Fruit fly (Drosophila melanogaster) whole organism, embryonic: ENCODE data around the gene dre4.
A peak's percentile ranks its signal among the peaks of the same experiment; 100 is the strongest.

Source experiments
- B-H1 ChIP-seq: fragments of 200-800 bp; sonication (Bioruptor generic); IDR thresholded peaks from 3 replicates; pipeline ENCODE4 v1.3.6; 2022; ENCODE audit warnings: missing biosample characterization, missing genetic modification characterization
- CG1024 ChIP-seq: fragments of 200-800 bp; sonication (Bioruptor generic); IDR thresholded peaks from 2 replicates; pipeline ENCODE4 v1.3.6; 2022; ENCODE audit warnings: missing biosample characterization, missing genetic modification characterization
- CG10267 ChIP-seq: fragments of 200-800 bp; sonication (Bioruptor generic); optimal IDR thresholded peaks from 2 replicates; lab custom pipeline; 2018; ENCODE audit warnings: missing biosample characterization, mild to moderate bottlenecking, missing genetic modification characterization, moderate library complexity
- CG11504 ChIP-seq: fragments of 200-800 bp; sonication (Bioruptor generic); optimal IDR thresholded peaks from 3 replicates; lab custom pipeline; 2019; ENCODE audit warnings: missing biosample characterization, mild to moderate bottlenecking, missing genetic modification characterization, moderate library complexity
- CG11695 ChIP-seq: fragments of 200-800 bp; sonication (Bioruptor generic); IDR thresholded peaks from 3 replicates; pipeline ENCODE4 v1.3.6; 2022; ENCODE audit warnings: missing biosample characterization, missing genetic modification characterization
- CG12071 ChIP-seq: fragments of 200-800 bp; sonication (Bioruptor generic); optimal IDR thresholded peaks from 3 replicates; lab custom pipeline; 2018; ENCODE audit warnings: missing biosample characterization, mild to moderate bottlenecking, missing genetic modification characterization
- CG12769 ChIP-seq: fragments of 200-800 bp; sonication (Bioruptor generic); optimal IDR thresholded peaks from 2 replicates; lab custom pipeline; 2019; ENCODE audit warnings: missing biosample characterization, mild to moderate bottlenecking, missing genetic modification characterization, moderate library complexity
- CG15269 ChIP-seq: fragments of 200-800 bp; sonication (Bioruptor generic); optimal IDR thresholded peaks from 2 replicates; lab custom pipeline; 2018; ENCODE audit warnings: missing biosample characterization, mild to moderate bottlenecking, missing genetic modification characterization, moderate library complexity
- CG16813 ChIP-seq: fragments of 200-800 bp; sonication (Bioruptor generic); IDR thresholded peaks from 3 replicates; pipeline ENCODE4 v1.3.6; 2022; ENCODE audit warnings: missing biosample characterization, missing genetic modification characterization; ENCODE audit not compliant: partially characterized antibody
- CG17568 ChIP-seq: fragments of 200-800 bp; sonication (Bioruptor generic); optimal IDR thresholded peaks from 2 replicates; lab custom pipeline; 2018; ENCODE audit warnings: missing biosample characterization, mild to moderate bottlenecking, missing genetic modification characterization, moderate library complexity
- CG17612 ChIP-seq: fragments of 200-800 bp; sonication (Bioruptor generic); IDR thresholded peaks from 2 replicates; pipeline ENCODE4 v1.3.6; 2022; ENCODE audit warnings: missing biosample characterization, missing genetic modification characterization
- CG18262 ChIP-seq: fragments of 200-800 bp; optimal IDR thresholded peaks from 3 replicates; lab custom pipeline; 2019; ENCODE audit warnings: missing biosample characterization, mild to moderate bottlenecking, missing genetic modification characterization, moderate library complexity
- CG18476 ChIP-seq: fragments of 200-800 bp; sonication (Bioruptor generic); optimal IDR thresholded peaks from 2 replicates; lab custom pipeline; 2016; ENCODE audit warnings: missing biosample characterization, mild to moderate bottlenecking, missing genetic modification characterization
- CG2120 ChIP-seq: fragments of 200-800 bp; sonication (Bioruptor generic); optimal IDR thresholded peaks from 3 replicates; lab custom pipeline; 2016; ENCODE audit warnings: missing biosample characterization, missing genetic modification characterization
- CG3065 ChIP-seq: fragments of 200-800 bp; sonication (Bioruptor generic); optimal IDR thresholded peaks from 2 replicates; lab custom pipeline; 2016; ENCODE audit warnings: missing biosample characterization, missing genetic modification characterization
- CG4360 ChIP-seq: fragments of 200-800 bp; sonication (Bioruptor generic); IDR thresholded peaks from 2 replicates; pipeline ENCODE4 v1.3.6; 2022; ENCODE audit warnings: missing biosample characterization, missing genetic modification characterization
- CG6683 ChIP-seq: fragments of 200-800 bp; sonication (Bioruptor generic); optimal IDR thresholded peaks from 2 replicates; lab custom pipeline; 2017; ENCODE audit warnings: missing biosample characterization, mild to moderate bottlenecking, missing genetic modification characterization, missing genetic modification reagents
- CG8359 ChIP-seq: fragments of 200-800 bp; sonication (Bioruptor generic); optimal IDR thresholded peaks from 2 replicates; lab custom pipeline; 2017; ENCODE audit warnings: missing biosample characterization, mild to moderate bottlenecking, missing genetic modification characterization, borderline replicate concordance
- CG9797 ChIP-seq: fragments of 200-800 bp; sonication (Bioruptor generic); optimal IDR thresholded peaks from 3 replicates; lab custom pipeline; 2018; ENCODE audit warnings: missing biosample characterization, mild to moderate bottlenecking, missing genetic modification characterization
- CHES-1-like ChIP-seq: fragments of 200-800 bp; sonication (Bioruptor generic); optimal IDR thresholded peaks from 2 replicates; lab custom pipeline; 2016; ENCODE audit warnings: missing biosample characterization, missing genetic modification characterization
- Camta ChIP-seq: fragments of 200-800 bp; sonication (Bioruptor generic); optimal IDR thresholded peaks from 2 replicates; lab custom pipeline; 2016; ENCODE audit warnings: missing biosample characterization, missing genetic modification characterization
- CoRest ChIP-seq: fragments of 200-800 bp; sonication (Bioruptor generic); optimal IDR thresholded peaks from 3 replicates; lab custom pipeline; 2018; ENCODE audit warnings: missing biosample characterization, mild to moderate bottlenecking, missing genetic modification characterization, moderate library complexity
- CrebB ChIP-seq: fragments of 200-800 bp; sonication (Bioruptor generic); optimal IDR thresholded peaks from 3 replicates; lab custom pipeline; 2018; ENCODE audit warnings: missing biosample characterization, mild to moderate bottlenecking, missing genetic modification characterization
- Dfd ChIP-seq, 2 experiments: fragments of >200 bp; optimal IDR thresholded peaks; 2 replicates each; lab custom pipeline; 2017; ENCODE audit warnings: missing biosample characterization in 2 of 2, missing genetic modification characterization in 2 of 2
- Doc2 ChIP-seq: fragments of 200-800 bp; sonication (Bioruptor generic); IDR thresholded peaks from 2 replicates; pipeline ENCODE4 v1.3.6; 2022; ENCODE audit warnings: missing biosample characterization, missing genetic modification characterization
- Hmr ChIP-seq: fragments of 200-800 bp; sonication (Bioruptor generic); optimal IDR thresholded peaks from 3 replicates; lab custom pipeline; 2017; ENCODE audit warnings: mild to moderate bottlenecking, missing biosample characterization, missing genetic modification reagents, missing genetic modification characterization
- Sox100B ChIP-seq: fragments of 200-800 bp; sonication (Bioruptor generic); optimal IDR thresholded peaks from 3 replicates; lab custom pipeline; 2018; ENCODE audit warnings: missing biosample characterization, mild to moderate bottlenecking, missing genetic modification characterization
- al ChIP-seq: fragments of 200-800 bp; sonication (Bioruptor generic); IDR thresholded peaks from 2 replicates; pipeline ENCODE4 v1.3.6; 2022; ENCODE audit warnings: missing biosample characterization, missing genetic modification characterization
- br ChIP-seq: fragments of >200 bp; optimal IDR thresholded peaks from 2 replicates; lab custom pipeline; 2017
- chinmo ChIP-seq: fragments of 200-800 bp; sonication (Bioruptor generic); IDR thresholded peaks from 4 replicates; pipeline ENCODE4 v1.3.6; 2022; ENCODE audit warnings: missing biosample characterization, missing genetic modification characterization; ENCODE audit not compliant: partially characterized antibody
- ci ChIP-seq: fragments of 200-800 bp; sonication (Bioruptor generic); IDR thresholded peaks from 3 replicates; pipeline ENCODE4 v1.3.6; 2022; ENCODE audit warnings: missing biosample characterization, missing genetic modification characterization
- corto ChIP-seq: fragments of 200-800 bp; sonication (Bioruptor generic); optimal IDR thresholded peaks from 2 replicates; lab custom pipeline; 2016; ENCODE audit warnings: missing biosample characterization, mild to moderate bottlenecking, missing genetic modification characterization, moderate library complexity
- crc ChIP-seq: fragments of 200-800 bp; sonication (Bioruptor generic); optimal IDR thresholded peaks from 2 replicates; lab custom pipeline; 2016; ENCODE audit warnings: missing biosample characterization, missing genetic modification characterization
- danr ChIP-seq: fragments of 200-800 bp; sonication (Bioruptor generic); IDR thresholded peaks from 2 replicates; pipeline ENCODE4 v1.3.6; 2022; ENCODE audit warnings: missing biosample characterization, missing genetic modification characterization
- fru ChIP-seq: fragments of >200 bp; optimal IDR thresholded peaks from 2 replicates; lab custom pipeline; 2017
- gcm ChIP-seq: fragments of 200-800 bp; sonication (Bioruptor generic); optimal IDR thresholded peaks from 2 replicates; lab custom pipeline; 2019; ENCODE audit warnings: missing biosample characterization, mild to moderate bottlenecking, missing genetic modification characterization, moderate library complexity
- gsb-n ChIP-seq: fragments of 200-800 bp; sonication (Bioruptor generic); optimal IDR thresholded peaks from 3 replicates; lab custom pipeline; 2018; ENCODE audit warnings: missing biosample characterization, mild to moderate bottlenecking, missing genetic modification characterization
- hb ChIP-seq: fragments of 200-800 bp; sonication (Bioruptor generic); IDR thresholded peaks from 3 replicates; pipeline ENCODE4 v1.3.6; 2022; ENCODE audit warnings: missing biosample characterization, missing genetic modification characterization; ENCODE audit not compliant: partially characterized antibody
- jing ChIP-seq: fragments of 200-800 bp; sonication (Bioruptor generic); optimal IDR thresholded peaks from 2 replicates; lab custom pipeline; 2018; ENCODE audit warnings: missing biosample characterization, mild to moderate bottlenecking, missing genetic modification characterization
- jumu ChIP-seq: fragments of 200-800 bp; sonication (Bioruptor generic); optimal IDR thresholded peaks from 3 replicates; lab custom pipeline; 2016; ENCODE audit warnings: missing biosample characterization, missing genetic modification characterization
- lab ChIP-seq: fragments of 200-800 bp; sonication (Bioruptor generic); optimal IDR thresholded peaks from 3 replicates; lab custom pipeline; 2017; ENCODE audit warnings: missing biosample characterization, missing genetic modification characterization, mild to moderate bottlenecking, moderate library complexity, missing genetic modification reagents
- pfk ChIP-seq: fragments of 200-800 bp; sonication (Bioruptor generic); optimal IDR thresholded peaks from 2 replicates; lab custom pipeline; 2018; ENCODE audit warnings: missing biosample characterization, mild to moderate bottlenecking, missing genetic modification characterization, moderate library complexity
- prd ChIP-seq, 3 experiments: fragments of >200 bp in 2 of 3; fragments of 200-800 bp in 1 of 3; sonication (Bioruptor generic) in 1 of 3; optimal IDR thresholded peaks in 2 of 3; IDR thresholded peaks in 1 of 3; 2 replicates in 2 of 3; 3 replicates in 1 of 3; pipeline versions ENCODE4 v1.3.6 to Lab custom; 2017 to 2022; ENCODE audit warnings: missing biosample characterization in 1 of 3, missing genetic modification characterization in 1 of 3
- scrt ChIP-seq: fragments of 200-800 bp; sonication (Bioruptor generic); optimal IDR thresholded peaks from 2 replicates; lab custom pipeline; 2018; ENCODE audit warnings: missing biosample characterization, mild to moderate bottlenecking, missing genetic modification characterization, moderate library complexity
- so ChIP-seq: fragments of 200-800 bp; sonication (Bioruptor generic); IDR thresholded peaks from 3 replicates; pipeline ENCODE4 v1.3.6; 2022; ENCODE audit warnings: missing biosample characterization, missing genetic modification characterization
- tio ChIP-seq: fragments of 200-800 bp; sonication (Bioruptor generic); optimal IDR thresholded peaks from 2 replicates; lab custom pipeline; 2017; ENCODE audit warnings: missing biosample characterization, missing genetic modification characterization, inconsistent platforms
- ttk ChIP-seq: fragments of 200-800 bp; sonication (Bioruptor generic); IDR thresholded peaks from 2 replicates; pipeline ENCODE4 v2.1.2; 2022; ENCODE audit warnings: missing biosample characterization, missing genetic modification characterization
- tx ChIP-seq: fragments of 200-800 bp; sonication (Bioruptor generic); optimal IDR thresholded peaks from 2 replicates; lab custom pipeline; 2016; ENCODE audit warnings: missing biosample characterization, missing genetic modification characterization
- z ChIP-seq: fragments of 200-800 bp; sonication (Bioruptor generic); IDR thresholded peaks from 3 replicates; pipeline ENCODE4 v1.3.6; 2022; ENCODE audit warnings: missing biosample characterization, missing genetic modification characterization

dre4 gene

DNA sequence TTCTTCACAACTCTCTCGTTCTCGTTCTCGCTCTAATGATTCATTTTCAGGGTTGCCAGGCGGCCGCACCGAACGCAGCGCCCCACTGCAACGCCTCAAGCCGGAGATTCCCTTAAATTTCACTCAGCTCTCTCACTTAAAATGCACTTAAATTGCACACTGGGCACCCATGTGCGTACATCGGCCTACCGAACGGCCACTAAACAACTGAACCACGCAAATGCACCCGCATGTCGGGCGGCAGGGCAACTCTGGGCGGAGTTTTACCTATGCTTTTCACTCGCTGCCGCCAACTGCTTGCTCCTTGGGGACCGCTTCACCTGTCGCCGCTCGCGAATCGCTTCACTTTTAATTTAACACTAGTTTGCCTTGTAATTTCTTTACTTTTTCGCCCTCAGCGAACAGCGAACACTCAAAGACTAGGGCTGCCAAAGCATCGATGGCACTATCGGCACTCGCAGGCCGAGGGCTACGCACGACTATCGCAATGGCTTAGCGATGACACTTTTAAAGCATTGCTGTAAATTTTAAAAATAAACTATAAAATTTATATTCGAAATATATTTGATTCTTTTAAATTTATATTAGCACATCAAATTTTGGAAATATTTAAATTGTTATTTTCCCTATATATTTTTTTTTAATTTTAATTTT is 14.2 kb downstream of the dre4 start, which contains the start of gene Rap1 (continued):
- peak; percentile 55 for TF ChIP-seq gcm (GFP tag; lab: Kevin White, UChicago)
- no peak for TF ChIP-seq CrebB
- TF ChIP-seq CG12769 (tag; lab: Kevin White, UChicago) = no peak
- TF ChIP-seq CG9797 (GFP tag; lab: Kevin White, UChicago) = peak; percentile 18
- peak; percentile 27 for TF ChIP-seq corto (GFP tag; lab: Kevin White, UChicago)
- TF ChIP-seq Dfd (GFP tag; optimal IDR thresholded peaks at IDR 0.05; lab: Kevin White, UChicago) = no peak
- TF ChIP-seq prd (optimal IDR thresholded peaks at IDR 0.05; lab: Kevin White, UChicago) = no peak
- TF ChIP-seq prd (GFP tag; IDR thresholded peaks at IDR 0.05; lab: Robert Waterston, UW) = peak; percentile 90
- TF ChIP-seq CG16813 (GFP tag; lab: Robert Waterston, UW) = peak; percentile 97
- TF ChIP-seq CG8359 = peak; percentile 9
- no peak for TF ChIP-seq CG17568 (GFP tag; lab: Kevin White, UChicago)
- no peak for TF ChIP-seq tio (GFP tag; lab: Kevin White, UChicago)
- peak; percentile 92 for TF ChIP-seq hb
- TF ChIP-seq pfk (GFP tag; lab: Kevin White, UChicago) = no peak
- TF ChIP-seq CG12071 (GFP tag; lab: Kevin White, UChicago) = peak; percentile 11
- no peak for TF ChIP-seq CG4360
- peak; percentile 52; the same call in 1 of the 2 replicates for TF ChIP-seq CG1024
- peak; percentile 54; the same call in 2 of the 4 replicates for TF ChIP-seq chinmo (GFP tag; lab: Robert Waterston, UW)
- TF ChIP-seq tx (GFP tag; lab: Kevin White, UChicago) = peak; percentile 48
- TF ChIP-seq fru = no peak
- peak; percentile 61 for TF ChIP-seq CG18476 (GFP tag; lab: Kevin White, UChicago)
- peak; percentile 69 for TF ChIP-seq CG2120 (GFP tag; lab: Kevin White, UChicago)
- peak; percentile 4 for TF ChIP-seq scrt
- TF ChIP-seq ci (GFP tag; lab: Robert Waterston, UW) = peak; percentile 59
- TF ChIP-seq CG11695 = peak; percentile 42; the same call in 2 of the 3 replicates
- TF ChIP-seq br (lab: Kevin White, UChicago) = no peak
- TF ChIP-seq CHES-1-like (GFP tag; lab: Kevin White, UChicago) = peak; percentile 41
- TF ChIP-seq danr = 0 out of 2 replicates have a peak, but pooled peaks have one; percentile 30
- peak; percentile 48; the same call in 1 of the 3 replicates for TF ChIP-seq so (GFP tag; lab: Robert Waterston, UW)
- no peak for TF ChIP-seq z (GFP tag; lab: Robert Waterston, UW)
- peak; percentile 66 for TF ChIP-seq CoRest (tag; lab: Kevin White, UChicago)
- TF ChIP-seq al (GFP tag; lab: Robert Waterston, UW) = peak; percentile 67
- peak; percentile 42; the same call in 1 of the 2 replicates for TF ChIP-seq CG17612 (GFP tag; lab: Robert Waterston, UW)
- no peak for TF ChIP-seq Sox100B (GFP tag; lab: Kevin White, UChicago)
- no peak for TF ChIP-seq gsb-n (tag; lab: Kevin White, UChicago)
- peak; percentile 65 for TF ChIP-seq lab (GFP tag; lab: Kevin White, UChicago)
- TF ChIP-seq CG11504 (tag; lab: Kevin White, UChicago) = peak; percentile 65
- no peak for TF ChIP-seq CG15269 (tag; lab: Kevin White, UChicago)
- no peak for TF ChIP-seq CG3065 (GFP tag; lab: Kevin White, UChicago)
- peak; percentile 71 for TF ChIP-seq ttk
- peak; percentile 50 for TF ChIP-seq Camta (GFP tag; lab: Kevin White, UChicago)
- no peak for TF ChIP-seq Hmr (GFP tag; lab: Kevin White, UChicago)
- peak; percentile 27 for TF ChIP-seq crc (GFP tag; lab: Kevin White, UChicago)
- TF ChIP-seq CG10267 (tag; lab: Kevin White, UChicago) = peak; percentile 71
- TF ChIP-seq CG6683 (GFP tag; lab: Kevin White, UChicago) = peak; percentile 2
- TF ChIP-seq Doc2 (GFP tag; lab: Robert Waterston, UW) = no peak
- no peak for TF ChIP-seq jing (GFP tag; lab: Kevin White, UChicago)
- TF ChIP-seq CG18262 (tag; lab: Kevin White, UChicago) = peak; percentile 77
- peak; percentile 49 for TF ChIP-seq B-H1 (GFP tag; lab: Robert Waterston, UW)
- peak; percentile 69 for TF ChIP-seq jumu (GFP tag; lab: Kevin White, UChicago)
